Fruit fly (Drosophila melanogaster) whole organism, embryonic: ENCODE measurements around the gene CG5715.

ENCODE experiments used
- ATbp ChIP-seq: fragments of 200-800 bp; sonication (Bioruptor generic); optimal IDR thresholded peaks from 2 replicates; lab custom pipeline; 2017; ENCODE audit warnings: missing biosample characterization, mild to moderate bottlenecking, missing genetic modification characterization, missing genetic modification reagents
- Awh ChIP-seq: fragments of 200-800 bp; sonication (Bioruptor generic); IDR thresholded peaks from 2 replicates; pipeline ENCODE4, ENCODE4 v1.3.6; 2022; ENCODE audit warnings: missing biosample characterization, missing genetic modification characterization
- BEAF-32 ChIP-seq: fragments of 200-800 bp; sonication (Bioruptor generic); optimal IDR thresholded peaks from 3 replicates; lab custom pipeline; 2017; ENCODE audit warnings: missing biosample characterization, missing genetic modification characterization, mild to moderate bottlenecking, moderate library complexity, missing genetic modification reagents
- Bdp1 ChIP-seq: fragments of 200-800 bp; sonication (Bioruptor generic); optimal IDR thresholded peaks from 3 replicates; lab custom pipeline; 2016; ENCODE audit warnings: missing biosample characterization, missing genetic modification characterization
- Bgb ChIP-seq: fragments of 200-800 bp; sonication (Bioruptor generic); IDR thresholded peaks from 2 replicates; pipeline ENCODE4 v1.3.6; 2022; ENCODE audit warnings: missing biosample characterization, missing genetic modification characterization; ENCODE audit not compliant: partially characterized antibody
- CG10565 ChIP-seq: fragments of 200-800 bp; sonication (Bioruptor generic); optimal IDR thresholded peaks from 3 replicates; lab custom pipeline; 2016; ENCODE audit warnings: missing biosample characterization, mild to moderate bottlenecking, missing genetic modification characterization
- CG11504 ChIP-seq: fragments of 200-800 bp; sonication (Bioruptor generic); optimal IDR thresholded peaks from 3 replicates; lab custom pipeline; 2019; ENCODE audit warnings: missing biosample characterization, mild to moderate bottlenecking, missing genetic modification characterization, moderate library complexity
- CG11696 ChIP-seq: fragments of 200-800 bp; sonication (Bioruptor generic); IDR thresholded peaks from 2 replicates; pipeline ENCODE4 v1.3.6; 2022; ENCODE audit warnings: missing biosample characterization, missing genetic modification characterization
- CG13123 ChIP-seq: fragments of 200-800 bp; sonication (Bioruptor generic); optimal IDR thresholded peaks from 2 replicates; lab custom pipeline; 2016; ENCODE audit warnings: missing biosample characterization, missing genetic modification characterization
- CG18262 ChIP-seq: fragments of 200-800 bp; optimal IDR thresholded peaks from 3 replicates; lab custom pipeline; 2019; ENCODE audit warnings: missing biosample characterization, mild to moderate bottlenecking, missing genetic modification characterization, moderate library complexity
- CG2116 ChIP-seq: fragments of 200-800 bp; sonication (Bioruptor generic); optimal IDR thresholded peaks from 3 replicates; lab custom pipeline; 2018; ENCODE audit warnings: missing biosample characterization, mild to moderate bottlenecking, missing genetic modification characterization
- CG2129 ChIP-seq: fragments of 200-800 bp; sonication (Bioruptor generic); IDR thresholded peaks from 2 replicates; pipeline ENCODE4 v1.3.6; 2022; ENCODE audit warnings: missing biosample characterization, missing genetic modification characterization; ENCODE audit not compliant: partially characterized antibody
- CG2875 ChIP-seq: fragments of 200-800 bp; sonication (Bioruptor generic); optimal IDR thresholded peaks from 2 replicates; lab custom pipeline; 2017; ENCODE audit warnings: missing biosample characterization, mild to moderate bottlenecking, missing genetic modification characterization, missing genetic modification reagents
- CG31224 ChIP-seq: fragments of 200-800 bp; sonication (Bioruptor generic); IDR thresholded peaks from 2 replicates; pipeline ENCODE4 v1.3.6; 2022; ENCODE audit warnings: missing biosample characterization, missing genetic modification characterization
- CG31365 ChIP-seq: fragments of 200-800 bp; sonication (Bioruptor generic); optimal IDR thresholded peaks from 2 replicates; lab custom pipeline; 2018; ENCODE audit warnings: missing biosample characterization, mild to moderate bottlenecking, missing genetic modification characterization
- CG33213 ChIP-seq: fragments of 200-800 bp; sonication (Bioruptor generic); optimal IDR thresholded peaks from 3 replicates; lab custom pipeline; 2016; ENCODE audit warnings: missing biosample characterization, missing genetic modification characterization
- CG6683 ChIP-seq: fragments of 200-800 bp; sonication (Bioruptor generic); optimal IDR thresholded peaks from 2 replicates; lab custom pipeline; 2017; ENCODE audit warnings: missing biosample characterization, mild to moderate bottlenecking, missing genetic modification characterization, missing genetic modification reagents
- CG8944 ChIP-seq: fragments of 200-800 bp; sonication (Bioruptor generic); optimal IDR thresholded peaks from 3 replicates; lab custom pipeline; 2016; ENCODE audit warnings: missing biosample characterization, missing genetic modification characterization
- D19B ChIP-seq: fragments of 200-800 bp; sonication (Bioruptor generic); optimal IDR thresholded peaks from 2 replicates; lab custom pipeline; 2017; ENCODE audit warnings: missing biosample characterization, mild to moderate bottlenecking, missing genetic modification characterization
- Deaf1 ChIP-seq: fragments of 200-800 bp; optimal IDR thresholded peaks from 3 replicates; lab custom pipeline; 2019; ENCODE audit warnings: missing biosample characterization, mild to moderate bottlenecking, missing genetic modification characterization, moderate library complexity
- Dll ChIP-seq: fragments of 200-800 bp; sonication (Bioruptor generic); IDR thresholded peaks from 4 replicates; pipeline ENCODE4 v1.3.6; 2022; ENCODE audit warnings: missing biosample characterization, missing genetic modification characterization; ENCODE audit not compliant: partially characterized antibody
- Drgx ChIP-seq: fragments of 200-800 bp; sonication (Bioruptor generic); IDR thresholded peaks from 2 replicates; pipeline ENCODE4 v1.3.6; 2022; ENCODE audit warnings: missing biosample characterization, missing genetic modification characterization
- Eip74EF ChIP-seq, 2 experiments: fragments of 200-800 bp in 1 of 2; fragments of >200 bp in 1 of 2; sonication (Bioruptor generic) in 1 of 2; optimal IDR thresholded peaks; 2 replicates each; lab custom pipeline; 2017 to 2019; ENCODE audit warnings: missing biosample characterization in 2 of 2, missing genetic modification characterization in 2 of 2, mild to moderate bottlenecking in 1 of 2, moderate library complexity in 1 of 2
- Elba2 ChIP-seq: fragments of 200-800 bp; sonication (Bioruptor generic); optimal IDR thresholded peaks from 3 replicates; lab custom pipeline; 2016; ENCODE audit warnings: missing biosample characterization, missing genetic modification characterization
- Oli ChIP-seq: fragments of 200-800 bp; sonication (Bioruptor generic); optimal IDR thresholded peaks from 2 replicates; lab custom pipeline; 2018; ENCODE audit warnings: missing biosample characterization, mild to moderate bottlenecking, missing genetic modification characterization, moderate library complexity
- Opbp ChIP-seq: fragments of 200-800 bp; sonication (Bioruptor generic); IDR thresholded peaks from 3 replicates; pipeline ENCODE4 v1.3.6; 2022; ENCODE audit warnings: missing biosample characterization, missing genetic modification characterization; ENCODE audit not compliant: partially characterized antibody
- abd-A ChIP-seq: fragments of 200-800 bp; sonication (Bioruptor generic); optimal IDR thresholded peaks from 3 replicates; lab custom pipeline; 2019; ENCODE audit warnings: missing biosample characterization, mild to moderate bottlenecking, missing genetic modification characterization, moderate library complexity
- ap ChIP-seq: fragments of 200-800 bp; sonication (Bioruptor generic); IDR thresholded peaks from 2 replicates; pipeline ENCODE4 v1.3.6; 2022; ENCODE audit warnings: missing biosample characterization, missing genetic modification characterization
- ase ChIP-seq: fragments of 200-800 bp; sonication (Bioruptor generic); IDR thresholded peaks from 3 replicates; pipeline ENCODE4 v1.3.6; 2022; ENCODE audit warnings: missing biosample characterization, missing genetic modification characterization
- bbx ChIP-seq: fragments of 200-800 bp; sonication (Bioruptor generic); IDR thresholded peaks from 2 replicates; pipeline ENCODE4 v1.3.6; 2022; ENCODE audit warnings: missing biosample characterization, missing genetic modification characterization; ENCODE audit not compliant: partially characterized antibody
- chm ChIP-seq: fragments of 200-800 bp; sonication (Bioruptor generic); IDR thresholded peaks from 2 replicates; pipeline ENCODE4 v1.3.6; 2022; ENCODE audit warnings: missing biosample characterization, missing genetic modification characterization
- dimm ChIP-seq: fragments of 200-800 bp; sonication (Bioruptor generic); IDR thresholded peaks from 2 replicates; pipeline ENCODE4 v1.3.6; 2022; ENCODE audit warnings: missing biosample characterization, missing genetic modification characterization
- dmrt99B ChIP-seq: fragments of 200-800 bp; sonication (Bioruptor generic); optimal IDR thresholded peaks from 2 replicates; lab custom pipeline; 2018; ENCODE audit warnings: missing biosample characterization, mild to moderate bottlenecking, missing genetic modification characterization, moderate library complexity
- dysf ChIP-seq: fragments of 200-800 bp; sonication (Bioruptor generic); IDR thresholded peaks from 3 replicates; pipeline ENCODE4 v1.3.6; 2022; ENCODE audit warnings: missing biosample characterization, missing genetic modification characterization
- gem ChIP-seq: fragments of 200-800 bp; sonication (Bioruptor generic); optimal IDR thresholded peaks from 2 replicates; lab custom pipeline; 2019; ENCODE audit warnings: missing biosample characterization, mild to moderate bottlenecking, missing genetic modification characterization, moderate library complexity
- grn ChIP-seq: fragments of 200-800 bp; sonication (Bioruptor generic); optimal IDR thresholded peaks from 3 replicates; lab custom pipeline; 2017; ENCODE audit warnings: missing biosample characterization, missing genetic modification characterization
- hb ChIP-seq: fragments of 200-800 bp; sonication (Bioruptor generic); IDR thresholded peaks from 3 replicates; pipeline ENCODE4 v1.3.6; 2022; ENCODE audit warnings: missing biosample characterization, missing genetic modification characterization; ENCODE audit not compliant: partially characterized antibody
- hth ChIP-seq: fragments of >200 bp; optimal IDR thresholded peaks from 2 replicates; lab custom pipeline; 2017; ENCODE audit warnings: inconsistent platforms
- ind ChIP-seq: fragments of 200-800 bp; sonication (Bioruptor generic); optimal IDR thresholded peaks from 3 replicates; lab custom pipeline; 2016; ENCODE audit warnings: missing biosample characterization, missing genetic modification characterization
- jigr1 ChIP-seq: fragments of 200-800 bp; sonication (Bioruptor generic); IDR thresholded peaks from 3 replicates; pipeline ENCODE4 v1.3.6; 2022; ENCODE audit warnings: missing biosample characterization, missing genetic modification characterization
- ken ChIP-seq: fragments of 200-800 bp; sonication (Bioruptor generic); IDR thresholded peaks from 3 replicates; pipeline ENCODE4 v1.3.6; 2022; ENCODE audit warnings: missing biosample characterization, missing genetic modification characterization
- prd ChIP-seq, 3 experiments: fragments of >200 bp in 2 of 3; fragments of 200-800 bp in 1 of 3; sonication (Bioruptor generic) in 1 of 3; optimal IDR thresholded peaks in 2 of 3; IDR thresholded peaks in 1 of 3; 2 replicates in 2 of 3; 3 replicates in 1 of 3; pipeline versions ENCODE4 v1.3.6 to Lab custom; 2017 to 2022; ENCODE audit warnings: missing biosample characterization in 1 of 3, missing genetic modification characterization in 1 of 3
- psq ChIP-seq: fragments of 200-800 bp; sonication (Bioruptor generic); optimal IDR thresholded peaks from 2 replicates; lab custom pipeline; 2017; ENCODE audit warnings: missing biosample characterization, missing genetic modification characterization
- pum ChIP-seq: fragments of 200-800 bp; sonication (Bioruptor generic); optimal IDR thresholded peaks from 2 replicates; lab custom pipeline; 2016; ENCODE audit warnings: missing biosample characterization, missing genetic modification characterization
- row ChIP-seq: fragments of 200-800 bp; sonication (Bioruptor generic); IDR thresholded peaks from 3 replicates; pipeline ENCODE4 v1.3.6; 2022; ENCODE audit warnings: missing biosample characterization, missing genetic modification characterization
- sens ChIP-seq: fragments of 200-800 bp; sonication (Bioruptor generic); peaks from one replicate; lab custom pipeline; 2016; ENCODE audit warnings: missing biosample characterization, missing genetic modification characterization
- toy ChIP-seq: fragments of 200-800 bp; sonication (Bioruptor generic); IDR thresholded peaks from 2 replicates; pipeline ENCODE4 v1.3.6; 2022; ENCODE audit warnings: missing biosample characterization, missing genetic modification characterization
- vvl ChIP-seq: fragments of 200-800 bp; sonication (Bioruptor generic); IDR thresholded peaks from 2 replicates; pipeline ENCODE4 v1.3.6; 2022; ENCODE audit warnings: missing biosample characterization, missing genetic modification characterization

CG5715 gene

dm6 chr3R:24263588-24264413 is 30.4 kb downstream of the CG5715 start (continued):
- TF ChIP-seq gem (tag; lab: Kevin White, UChicago) (peak; percentile 25), dysf (GFP tag; lab: Robert Waterston, UW) (0 out of 3 replicates have a peak, but pooled peaks have one; percentile 14), Deaf1 (peak; percentile 92), CG33213 (GFP tag; lab: Kevin White, UChicago) (no peak), Dll (GFP tag; lab: Robert Waterston, UW) (no peak), psq (GFP tag; lab: Kevin White, UChicago) (no peak), Opbp (0 out of 3 replicates have a peak, but pooled peaks have one; percentile 13), hb (GFP tag; lab: Robert Waterston, UW) (no peak), sens (GFP tag; lab: Kevin White, UChicago) (peak; percentile 87), toy (GFP tag; lab: Robert Waterston, UW) (no peak), Drgx (peak; percentile 17; the same call in 1 of the 2 replicates), pum (GFP tag; lab: Kevin White, UChicago) (no peak), hth (no peak), ap (GFP tag; lab: Robert Waterston, UW) (no peak), prd (optimal IDR thresholded peaks at IDR 0.05; lab: Kevin White, UChicago) (no peak), prd (GFP tag; IDR thresholded peaks at IDR 0.05; lab: Robert Waterston, UW) (0 out of 3 replicates have a peak, but pooled peaks have one; percentile 28), BEAF-32 (GFP tag; lab: Kevin White, UChicago) (no peak), CG10565 (no peak), ATbp (GFP tag; lab: Kevin White, UChicago) (peak; percentile 17), CG11696 (0 out of 2 replicates have a peak, but pooled peaks have one; percentile 65), bbx (no peak), CG31224 (GFP tag; lab: Robert Waterston, UW) (no peak), Oli (tag; lab: Kevin White, UChicago) (no peak), grn (GFP tag; lab: Kevin White, UChicago) (no peak), jigr1 (GFP tag; lab: Robert Waterston, UW) (no peak), dimm (GFP tag; lab: Robert Waterston, UW) (no peak), abd-A (tag; lab: Kevin White, UChicago) (peak; percentile 65), CG2875 (no peak), Elba2 (GFP tag; lab: Kevin White, UChicago) (peak; percentile 4), CG11504 (tag; lab: Kevin White, UChicago) (peak; percentile 17), ken (0 out of 3 replicates have a peak, but pooled peaks have one; percentile 13), ind (no peak), ase (GFP tag; lab: Robert Waterston, UW) (no peak), D19B (peak; percentile 82), CG18262 (tag; lab: Kevin White, UChicago) (peak; percentile 22), Awh (GFP tag; lab: Robert Waterston, UW) (no peak), vvl (GFP tag; lab: Robert Waterston, UW) (0 out of 2 replicates have a peak, but pooled peaks have one; percentile 9), CG2129 (GFP tag; lab: Robert Waterston, UW) (no peak), CG6683 (no peak), dmrt99B (peak; percentile 14), chm (GFP tag; lab: Robert Waterston, UW) (0 out of 2 replicates have a peak, but pooled peaks have one; percentile 42), Eip74EF (GFP tag; optimal IDR thresholded peaks at IDR 0.05; lab: Kevin White, UChicago) (peak in 1 of 2 experiments; percentile 17), CG2116 (GFP tag; lab: Kevin White, UChicago) (peak; percentile 51), CG31365 (tag; lab: Kevin White, UChicago) (no peak), Bdp1 (GFP tag; lab: Kevin White, UChicago) (peak; percentile 58), Bgb (GFP tag; lab: Robert Waterston, UW) (peak; percentile 17; the same call in 1 of the 2 replicates), CG8944 (GFP tag; lab: Kevin White, UChicago) (no peak), row (peak; percentile 58; the same call in 2 of the 3 replicates), CG13123 (GFP tag; lab: Kevin White, UChicago) (no peak)
